Fruit fly (Drosophila melanogaster): ENCODE measurements around the gene CG15210.

Gene CG15210

DNA sequence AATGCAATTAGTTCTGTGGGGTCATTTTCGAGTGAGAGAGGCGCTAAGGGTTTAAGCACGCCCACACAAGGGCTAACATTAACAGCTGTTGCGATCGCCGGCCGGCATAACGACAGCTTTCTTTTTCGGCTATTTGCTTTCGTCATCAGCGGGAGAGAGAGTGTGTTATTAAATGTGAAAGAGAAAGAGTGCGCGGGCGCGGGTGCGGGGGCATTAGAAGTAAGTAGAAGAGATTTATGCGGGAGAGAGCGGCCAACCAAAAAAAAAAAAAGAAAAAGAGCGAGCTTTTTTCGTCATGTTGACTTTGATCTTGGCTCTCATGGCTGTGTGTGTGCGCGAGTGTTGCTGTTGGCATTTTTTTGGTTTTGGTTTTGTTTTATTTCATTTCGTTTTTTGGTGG, 24.9 kb upstream of the CG15210 start (continued):
- TF ChIP-seq lab (GFP tag; optimal IDR thresholded peaks at IDR 0.05) (peak; percentile 12), HLHmδ (GFP tag; optimal IDR thresholded peaks at IDR 0.05) (peak; percentile 28), z (GFP tag; IDR thresholded peaks at IDR 0.05) (peak; percentile 84), Trl (optimal IDR thresholded peaks at IDR 0.05) (peak; percentile 80 to 87), Trl (GFP tag; optimal IDR thresholded peaks at IDR 0.05) (peak; percentile 6), Awh (GFP tag; IDR thresholded peaks at IDR 0.05) (peak; percentile 19; the same call in 1 of the 2 replicates)

DNA sequence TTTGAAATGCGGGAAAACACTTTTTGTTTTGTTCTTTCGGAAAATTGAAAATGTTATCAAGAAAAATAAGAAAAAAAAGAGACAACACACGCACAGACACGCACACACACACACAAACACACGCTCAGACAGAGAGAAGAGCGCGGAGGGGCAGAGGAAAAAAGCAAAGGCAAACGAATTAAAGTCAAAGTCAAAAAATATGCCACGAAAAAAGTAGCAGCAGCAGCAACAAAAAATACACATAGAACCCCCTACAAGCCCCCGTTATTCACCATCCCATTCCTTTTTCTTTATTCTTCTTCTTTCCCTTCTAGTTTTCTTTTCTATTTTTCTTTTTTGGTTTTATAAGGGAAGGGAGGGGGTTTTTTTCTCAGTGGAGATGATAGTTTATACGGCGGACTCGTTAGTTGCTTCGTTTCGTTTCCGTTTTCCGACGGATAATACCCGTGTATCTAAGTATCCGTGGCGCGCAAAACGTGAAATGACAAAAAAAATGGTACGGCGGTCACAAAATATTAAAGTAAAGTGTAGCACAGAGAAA, 24.1 kb upstream of the CG15210 start:
- TF ChIP-seq Gsc (GFP tag; IDR thresholded peaks at IDR 0.05) = no peak
- TF ChIP-seq CG12391 (tag; optimal IDR thresholded peaks at IDR 0.05) = no peak
- TF ChIP-seq CG6254 (GFP tag; optimal IDR thresholded peaks at IDR 0.05) = peak; percentile 84
- peak; percentile 79; the same call in 2 of the 3 replicates for TF ChIP-seq z (GFP tag; IDR thresholded peaks at IDR 0.05)
- peak; percentile 1 for TF ChIP-seq Hsf (GFP tag; optimal IDR thresholded peaks at IDR 0.05)
- peak; percentile 65 for TF ChIP-seq CG2199 (GFP tag; IDR thresholded peaks at IDR 0.05)
- peak; percentile 23 for TF ChIP-seq Atf3 (GFP tag; optimal IDR thresholded peaks at IDR 0.05)
- TF ChIP-seq lab (GFP tag; optimal IDR thresholded peaks at IDR 0.05) = peak; percentile 2
- peak; percentile 12 for TF ChIP-seq CG4820 (GFP tag; optimal IDR thresholded peaks at IDR 0.05)
- TF ChIP-seq CG17385 (GFP tag; optimal IDR thresholded peaks at IDR 0.05) = peak; percentile 75
- TF ChIP-seq ac (GFP tag; optimal IDR thresholded peaks at IDR 0.05) = no peak
- TF ChIP-seq CG17359 (tag; optimal IDR thresholded peaks at IDR 0.05) = peak; percentile 76
- TF ChIP-seq CG32772 (GFP tag; IDR thresholded peaks at IDR 0.05) = peak; percentile 51; the same call in 1 of the 2 replicates
- TF ChIP-seq slbo (GFP tag; IDR thresholded peaks at IDR 0.05) = peak; percentile 27; the same call in 1 of the 2 replicates
- TF ChIP-seq pnt (GFP tag; optimal IDR thresholded peaks at IDR 0.05) = no peak
- 0 out of 3 replicates have a peak, but pooled peaks have one; percentile 36 for TF ChIP-seq CG6791 (GFP tag; IDR thresholded peaks at IDR 0.05; ENCODE audit: partially characterized antibody)
- TF ChIP-seq crol (GFP tag; IDR thresholded peaks at IDR 0.05) = peak; percentile 95
- TF ChIP-seq sisA (GFP tag; IDR thresholded peaks at IDR 0.05) = 0 out of 2 replicates have a peak, but pooled peaks have one; percentile 10
- TF ChIP-seq CG14014 (GFP tag; IDR thresholded peaks at IDR 0.05) = peak; percentile 15; the same call in 1 of the 2 replicates
- TF ChIP-seq CG4360 (GFP tag; IDR thresholded peaks at IDR 0.05) = peak; percentile 14; the same call in 1 of the 2 replicates
- no peak for TF ChIP-seq usp (GFP tag; optimal IDR thresholded peaks at IDR 0.05)
- TF ChIP-seq ATbp (GFP tag; optimal IDR thresholded peaks at IDR 0.05) = peak; percentile 32
- peak; percentile 23 for TF ChIP-seq CG1529 (GFP tag; optimal IDR thresholded peaks at IDR 0.05)
- TF ChIP-seq amos (GFP tag; IDR thresholded peaks at IDR 0.05; ENCODE audit: partially characterized antibody) = 0 out of 2 replicates have a peak, but pooled peaks have one; percentile 25
- peak; percentile 1 for TF ChIP-seq p53 (GFP tag; optimal IDR thresholded peaks at IDR 0.05)
- peak; percentile 78 for TF ChIP-seq zf30C (GFP tag; optimal IDR thresholded peaks at IDR 0.05)
- peak; percentile 43 for TF ChIP-seq cg (GFP tag; optimal IDR thresholded peaks at IDR 0.05)
- peak; percentile 6 for TF ChIP-seq bcd (GFP tag; optimal IDR thresholded peaks at IDR 0.05)
- TF ChIP-seq ci (GFP tag; IDR thresholded peaks at IDR 0.05) = peak; percentile 47; the same call in 2 of the 3 replicates
- TF ChIP-seq CG17361 (GFP tag; IDR thresholded peaks at IDR 0.05) = no peak
- TF ChIP-seq Adf1 (GFP tag; IDR thresholded peaks at IDR 0.05) = no peak
- TF ChIP-seq Atf6 (GFP tag; IDR thresholded peaks at IDR 0.05) = 0 out of 2 replicates have a peak, but pooled peaks have one; percentile 6
- TF ChIP-seq dysf (GFP tag; IDR thresholded peaks at IDR 0.05) = 0 out of 3 replicates have a peak, but pooled peaks have one; percentile 17

DNA sequence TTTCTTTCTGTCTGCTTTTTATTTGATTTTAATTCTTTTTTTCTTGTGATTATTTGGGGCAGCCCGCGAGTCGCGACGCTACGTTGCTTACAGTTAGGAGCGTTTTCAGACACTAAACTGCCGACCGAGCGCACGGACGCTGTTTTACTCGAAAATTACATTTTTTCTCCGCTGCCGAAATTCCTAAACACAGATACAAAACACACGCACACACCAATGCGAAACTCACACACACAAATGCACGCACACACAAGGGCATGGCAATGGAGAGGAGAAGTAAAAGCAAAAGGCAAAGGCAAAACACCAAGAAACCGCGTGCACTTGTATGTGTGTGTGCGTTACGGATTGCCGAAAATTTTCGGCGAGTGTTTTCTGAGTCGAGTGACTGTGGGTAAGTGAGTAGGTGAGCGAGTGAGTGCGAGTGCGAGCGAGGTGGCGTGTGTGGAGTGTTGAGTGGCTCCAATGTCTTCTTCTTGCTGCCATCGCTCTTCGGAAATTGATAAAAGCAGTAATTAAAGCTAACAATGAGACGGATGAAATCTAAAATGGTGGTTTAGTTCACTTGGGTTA, 23.4 kb upstream of the CG15210 start:
- TF ChIP-seq ash1 (GFP tag; optimal IDR thresholded peaks at IDR 0.05) (peak; percentile 20), CG6791 (GFP tag; IDR thresholded peaks at IDR 0.05; ENCODE audit: partially characterized antibody) (no peak), CG6854 (GFP tag; optimal IDR thresholded peaks at IDR 0.05) (no peak), CG17328 (GFP tag; IDR thresholded peaks at IDR 0.05) (0 out of 2 replicates have a peak, but pooled peaks have one; percentile 16), CG15269 (tag; optimal IDR thresholded peaks at IDR 0.05) (no peak), so (GFP tag; IDR thresholded peaks at IDR 0.05) (peak; percentile 17; the same call in 1 of the 3 replicates), Dll (GFP tag; IDR thresholded peaks at IDR 0.05; ENCODE audit: partially characterized antibody) (0 out of 4 replicates have a peak, but pooled peaks have one; percentile 39), insv (GFP tag; optimal IDR thresholded peaks at IDR 0.05) (no peak), Hsf (GFP tag; optimal IDR thresholded peaks at IDR 0.05) (no peak), PHDP (tag; optimal IDR thresholded peaks at IDR 0.05) (no peak), kah (GFP tag; optimal IDR thresholded peaks at IDR 0.05) (peak; percentile 15), unpg (GFP tag; optimal IDR thresholded peaks at IDR 0.05) (no peak), bbx (GFP tag; IDR thresholded peaks at IDR 0.05; ENCODE audit: partially characterized antibody) (peak; percentile 62)

Measured in whole organism, embryonic.